Worm (Caenorhabditis elegans): ENCODE data around the gene ZK105.12.
"Not testable (repeated sequence)": the region's sequence is repeated elsewhere in the genome, so short reads cannot be mapped to it uniquely, and the experiment has no call there.

Gene ZK105.12

ce11 chrV:7705316-7705715, 10.6 kb downstream of the ZK105.12 start, which contains the start of gene srw-3:
TSS of gene srw-3 (plus strand) at chrV:7705616.
- TF ChIP-seq daf-12 (tag; optimal IDR thresholded peaks at IDR 0.05) (no peak), nhr-76 (tag; optimal IDR thresholded peaks at IDR 0.05) (no peak), hmg-11 (tag; optimal IDR thresholded peaks at IDR 0.05) (no peak), mml-1 (tag; optimal IDR thresholded peaks at IDR 0.05) (no peak), ztf-11 (tag; optimal IDR thresholded peaks at IDR 0.05) (no peak), nhr-28 (tag; optimal IDR thresholded peaks at IDR 0.05) (no peak), nhr-67 (tag; optimal IDR thresholded peaks at IDR 0.05) (no peak), elt-2 (tag; optimal IDR thresholded peaks at IDR 0.05) (no peak), egl-27 (tag; optimal IDR thresholded peaks at IDR 0.05) (no peak), nhr-77 (tag; optimal IDR thresholded peaks at IDR 0.05) (no peak), egl-5 (tag; optimal IDR thresholded peaks at IDR 0.05) (no peak)

DNA sequence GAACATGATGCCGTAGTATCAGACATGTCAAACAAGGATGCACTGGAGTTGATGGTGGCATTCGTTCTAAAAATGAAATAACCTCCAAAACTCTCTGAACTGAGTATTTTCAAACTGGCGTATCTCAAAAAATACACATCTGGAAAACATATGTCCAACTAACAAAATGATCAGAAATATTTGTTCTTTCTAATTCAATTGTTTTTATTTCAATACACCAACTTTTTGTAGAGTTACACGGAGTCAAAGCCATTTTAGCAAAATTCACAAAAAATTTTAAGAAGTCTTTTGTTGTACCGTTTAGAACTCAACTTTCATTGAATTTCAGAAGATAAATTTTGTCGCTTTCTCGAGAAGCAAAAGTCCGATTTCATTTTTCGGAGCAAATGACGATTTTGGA, 12.4 kb downstream of the ZK105.12 start, which contains the start of gene srsx-40:
srsx-40 (minus strand) TSS at position 101 of the 400 bp plus-strand sequence.
- not testable (repeated sequence) for TF ChIP-seq nfya-1 (tag; optimal IDR thresholded peaks at IDR 0.05; ENCODE audit: insufficient read depth); mml-1 (tag; optimal IDR thresholded peaks at IDR 0.05); nhr-25 (tag; optimal IDR thresholded peaks at IDR 0.05)

DNA sequence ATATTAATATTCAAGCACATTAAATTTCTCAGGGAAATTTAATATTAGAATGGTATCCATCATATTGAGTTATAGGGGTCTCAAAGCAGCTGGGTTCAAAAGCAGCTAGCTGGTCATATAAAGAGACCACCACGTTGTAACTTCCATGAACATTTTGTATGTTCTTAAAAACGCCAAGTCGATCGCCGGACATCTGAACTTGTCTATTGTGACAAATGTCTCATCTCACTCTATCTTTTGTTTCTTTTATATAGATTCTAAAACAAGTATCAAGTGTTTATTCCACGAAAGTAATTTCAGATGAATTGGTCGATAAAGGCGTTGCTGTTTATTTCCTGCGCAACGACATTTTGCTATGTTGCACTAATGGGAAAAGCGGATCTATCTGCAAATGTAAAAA, 19.1 kb downstream of the ZK105.12 start, which contains the start of gene ZK105.3:
ZK105.3 (plus strand) TSS at position 301 of the 400 bp plus-strand sequence.
- no peak for TF ChIP-seq fos-1 (tag; optimal IDR thresholded peaks at IDR 0.05)
- no peak for TF ChIP-seq hmg-11 (tag; optimal IDR thresholded peaks at IDR 0.05)
- no peak for TF ChIP-seq eor-1 (tag; optimal IDR thresholded peaks at IDR 0.05)
- no peak for TF ChIP-seq mdl-1 (tag; optimal IDR thresholded peaks at IDR 0.05)
- no peak for TF ChIP-seq unc-62 (GFP tag; optimal IDR thresholded peaks at IDR 0.05)
- no peak for TF ChIP-seq nhr-25 (tag; optimal IDR thresholded peaks at IDR 0.05)
- TF ChIP-seq ceh-82 (tag; optimal IDR thresholded peaks at IDR 0.05) = no peak
- no peak for TF ChIP-seq nhr-77 (tag; optimal IDR thresholded peaks at IDR 0.05)
- TF ChIP-seq pqm-1 (tag; optimal IDR thresholded peaks at IDR 0.05) = no peak
- no peak for TF ChIP-seq nhr-28 (tag; optimal IDR thresholded peaks at IDR 0.05)
- no peak for TF ChIP-seq nhr-43 (tag; optimal IDR thresholded peaks at IDR 0.05; ENCODE audit: poor library complexity, severe bottlenecking)
- TF ChIP-seq nhr-12 (tag; optimal IDR thresholded peaks at IDR 0.05) = no peak
- TF ChIP-seq ama-1 (optimal IDR thresholded peaks at IDR 0.05) = no peak

- TF ChIP-seq unc-62 (GFP tag; optimal IDR thresholded peaks at IDR 0.05) = no peak
- no peak for TF ChIP-seq lin-15B (tag; optimal IDR thresholded peaks at IDR 0.05)
- no peak for TF ChIP-seq zag-1 (tag; optimal IDR thresholded peaks at IDR 0.05)
- TF ChIP-seq fos-1 (tag; optimal IDR thresholded peaks at IDR 0.05) = no peak
- no peak for TF ChIP-seq ceh-9 (tag; optimal IDR thresholded peaks at IDR 0.05)
- TF ChIP-seq nhr-23 (tag; optimal IDR thresholded peaks at IDR 0.05) = no peak
- no peak for TF ChIP-seq skn-1 (tag; optimal IDR thresholded peaks at IDR 0.05)
- TF ChIP-seq nhr-67 (tag; optimal IDR thresholded peaks at IDR 0.05) = no peak
- TF ChIP-seq elt-3 (tag; optimal IDR thresholded peaks at IDR 0.05) = no peak
- no peak for TF ChIP-seq pqm-1 (tag; optimal IDR thresholded peaks at IDR 0.05)
- TF ChIP-seq ceh-82 (tag; optimal IDR thresholded peaks at IDR 0.05) = no peak
- TF ChIP-seq daf-12 (tag; optimal IDR thresholded peaks at IDR 0.05) = no peak
- TF ChIP-seq sea-2 (GFP tag; optimal IDR thresholded peaks at IDR 0.05) = no peak
- no peak for TF ChIP-seq elt-2 (tag; optimal IDR thresholded peaks at IDR 0.05)
- no peak for TF ChIP-seq nhr-43 (tag; optimal IDR thresholded peaks at IDR 0.05; ENCODE audit: poor library complexity, severe bottlenecking)
- TF ChIP-seq fkh-10 (GFP tag; optimal IDR thresholded peaks at IDR 0.05) = no peak
Observed at ce11 chrV:7693394-7693793, 22.5 kb downstream of the ZK105.12 start, which contains the start of gene C12D5.10. TSS of gene C12D5.10 (minus strand) at chrV:7693494.

DNA sequence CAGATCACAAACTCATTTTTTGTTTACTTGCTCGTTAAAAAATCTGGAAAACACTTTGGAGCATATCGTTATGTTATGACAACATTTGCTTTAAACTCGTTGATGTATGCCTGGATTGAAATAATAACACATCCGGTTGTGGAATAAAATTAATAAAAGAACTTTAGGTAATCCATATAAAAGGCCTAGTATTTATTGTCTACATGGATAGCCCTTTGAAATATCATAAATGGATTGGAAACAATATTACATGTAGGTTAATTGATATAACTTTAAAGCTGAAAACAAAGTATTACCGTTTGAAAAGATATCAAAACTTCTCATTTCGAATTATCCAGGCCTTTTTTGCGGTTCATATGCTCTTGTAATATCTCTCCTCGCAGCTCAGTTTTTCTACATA, 25.3 kb downstream of the ZK105.12 start:
- no peak for TF ChIP-seq R02D3.7 (tag; optimal IDR thresholded peaks at IDR 0.05)
- no peak for TF ChIP-seq nhr-28 (tag; optimal IDR thresholded peaks at IDR 0.05)
- no peak for TF ChIP-seq sea-2 (GFP tag; optimal IDR thresholded peaks at IDR 0.05)
- TF ChIP-seq nhr-11 (tag; optimal IDR thresholded peaks at IDR 0.05) = no peak
- no peak for TF ChIP-seq nfya-1 (tag; optimal IDR thresholded peaks at IDR 0.05; ENCODE audit: insufficient read depth)
- TF ChIP-seq mml-1 (tag; optimal IDR thresholded peaks at IDR 0.05) = no peak
- TF ChIP-seq eor-1 (tag; optimal IDR thresholded peaks at IDR 0.05) = no peak
- no peak for TF ChIP-seq tbx-2 (tag; optimal IDR thresholded peaks at IDR 0.05)
- no peak for TF ChIP-seq unc-39 (tag; optimal IDR thresholded peaks at IDR 0.05)
- TF ChIP-seq ama-1 (optimal IDR thresholded peaks at IDR 0.05) = no peak
- TF ChIP-seq elt-3 (tag; optimal IDR thresholded peaks at IDR 0.05) = no peak
- TF ChIP-seq fkh-2 (tag; optimal IDR thresholded peaks at IDR 0.05) = no peak
- TF ChIP-seq nhr-43 (tag; optimal IDR thresholded peaks at IDR 0.05; ENCODE audit: poor library complexity, severe bottlenecking) = no peak
- TF ChIP-seq ZK546.5 (tag; optimal IDR thresholded peaks at IDR 0.05) = no peak
- TF ChIP-seq aly-2 (tag; optimal IDR thresholded peaks at IDR 0.05) = no peak
- no peak for TF ChIP-seq nhr-237 (tag; optimal IDR thresholded peaks at IDR 0.05)
